Worm (Caenorhabditis elegans) whole organism, L3 larva: ENCODE measurements around the gene crt-1.
"Not testable (repeated sequence)": the region's sequence is repeated elsewhere in the genome, so short reads cannot be mapped to it uniquely, and the experiment has no call there.

Experiments
- R02D3.7 ChIP-seq: fragments of 150-350 bp; optimal IDR thresholded peaks from 2 replicates; lab custom pipeline; 2014; ENCODE audit warnings: missing biosample characterization, missing genetic modification characterization
- ZK546.5 ChIP-seq: sonication (generic microtip); optimal IDR thresholded peaks from 2 replicates; lab custom pipeline; 2017; ENCODE audit warnings: missing biosample characterization, missing genetic modification characterization
- aly-2 ChIP-seq: fragments of 150-350 bp; optimal IDR thresholded peaks from 2 replicates; lab custom pipeline; 2014; ENCODE audit warnings: missing biosample characterization, missing genetic modification characterization
- ama-1 ChIP-seq: fragments of 150-350 bp; optimal IDR thresholded peaks from 2 replicates; lab custom pipeline; 2018
- ceh-16 ChIP-seq: sonication (generic microtip); optimal IDR thresholded peaks from 2 replicates; lab custom pipeline; 2017; ENCODE audit warnings: missing biosample characterization, missing genetic modification characterization
- ceh-28 ChIP-seq: fragments of 150-350 bp; optimal IDR thresholded peaks from 2 replicates; lab custom pipeline; 2014; ENCODE audit warnings: missing biosample characterization, missing genetic modification reagents, missing genetic modification characterization
- ceh-9 ChIP-seq: sonication (generic microtip); optimal IDR thresholded peaks from 2 replicates; lab custom pipeline; 2018; ENCODE audit warnings: missing biosample characterization, missing genetic modification characterization
- egl-5 ChIP-seq: fragments of 150-350 bp; optimal IDR thresholded peaks from 2 replicates; lab custom pipeline; 2017; ENCODE audit warnings: missing biosample characterization, missing genetic modification reagents, missing genetic modification characterization, inconsistent platforms
- elt-1 ChIP-seq: fragments of 150-350 bp; optimal IDR thresholded peaks from 2 replicates; lab custom pipeline; 2014; ENCODE audit warnings: missing biosample characterization, missing genetic modification characterization
- elt-2 ChIP-seq: sonication (generic microtip); optimal IDR thresholded peaks from 2 replicates; lab custom pipeline; 2016; ENCODE audit warnings: missing genetic modification reagents, mild to moderate bottlenecking, missing genetic modification characterization, missing compliant biosample characterization
- elt-3 ChIP-seq, 3 experiments: fragments of 150-350 bp in 1 of 3; sonication (generic microtip) in 2 of 3; optimal IDR thresholded peaks; 2 replicates in 2 of 3; 4 replicates in 1 of 3; lab custom pipeline; 2014 to 2017; ENCODE audit warnings: missing biosample characterization in 3 of 3, missing genetic modification characterization in 3 of 3
- fkh-10 ChIP-seq: sonication (generic microtip); optimal IDR thresholded peaks from 2 replicates; lab custom pipeline; 2017; ENCODE audit warnings: missing biosample characterization, missing genetic modification reagents, missing genetic modification characterization
- fkh-2 ChIP-seq: fragments of 150-350 bp; optimal IDR thresholded peaks from 2 replicates; lab custom pipeline; 2014; ENCODE audit warnings: missing biosample characterization, missing genetic modification reagents, missing genetic modification characterization
- fos-1 ChIP-seq: fragments of 150-350 bp; optimal IDR thresholded peaks from 2 replicates; lab custom pipeline; 2014; ENCODE audit warnings: missing biosample characterization, missing genetic modification characterization
- hmg-11 ChIP-seq: sonication (generic microtip); optimal IDR thresholded peaks from 2 replicates; lab custom pipeline; 2016; ENCODE audit warnings: missing genetic modification characterization, missing compliant biosample characterization
- jun-1 ChIP-seq: fragments of 150-350 bp; optimal IDR thresholded peaks from 2 replicates; lab custom pipeline; 2014; ENCODE audit warnings: missing biosample characterization, missing genetic modification reagents, missing genetic modification characterization
- lin-39 ChIP-seq: fragments of 150-350 bp; optimal IDR thresholded peaks from 2 replicates; lab custom pipeline; 2018; ENCODE audit warnings: missing biosample characterization, missing genetic modification reagents, missing genetic modification characterization
- lsy-12 ChIP-seq: sonication (generic microtip); optimal IDR thresholded peaks from 2 replicates; lab custom pipeline; 2016; ENCODE audit warnings: mild to moderate bottlenecking, missing genetic modification characterization, missing compliant biosample characterization
- mml-1 ChIP-seq: fragments of 150-350 bp; sonication (generic microtip); optimal IDR thresholded peaks from 3 replicates; lab custom pipeline; 2014; ENCODE audit warnings: missing biosample characterization, missing genetic modification characterization
- nfya-1 ChIP-seq: sonication (generic microtip); optimal IDR thresholded peaks from 2 replicates; lab custom pipeline; 2017; ENCODE audit warnings: missing genetic modification characterization, mild to moderate bottlenecking, missing compliant biosample characterization, antibody characterized with exemption, moderate library complexity; ENCODE audit not compliant: insufficient read depth
- nhr-23 ChIP-seq: fragments of 150-350 bp; optimal IDR thresholded peaks from 2 replicates; lab custom pipeline; 2014; ENCODE audit warnings: missing biosample characterization, missing genetic modification reagents, missing genetic modification characterization
- nhr-237 ChIP-seq: fragments of 150-350 bp; optimal IDR thresholded peaks from 2 replicates; lab custom pipeline; 2014; ENCODE audit warnings: missing biosample characterization, missing genetic modification characterization
- nhr-25 ChIP-seq: sonication (generic microtip); optimal IDR thresholded peaks from 2 replicates; lab custom pipeline; 2017; ENCODE audit warnings: missing biosample characterization, missing genetic modification characterization
- nhr-28 ChIP-seq: fragments of 150-350 bp; optimal IDR thresholded peaks from 2 replicates; lab custom pipeline; 2014; ENCODE audit warnings: missing biosample characterization, missing genetic modification characterization
- nhr-76 ChIP-seq: fragments of 150-350 bp; sonication (generic microtip); optimal IDR thresholded peaks from 5 replicates; lab custom pipeline; 2014; ENCODE audit warnings: missing biosample characterization, missing genetic modification characterization
- nhr-77 ChIP-seq: fragments of 150-350 bp; optimal IDR thresholded peaks from 2 replicates; lab custom pipeline; 2014; ENCODE audit warnings: missing biosample characterization, missing genetic modification characterization
- pha-4 ChIP-seq: fragments of 150-350 bp; optimal IDR thresholded peaks from 2 replicates; lab custom pipeline; 2014; ENCODE audit warnings: missing biosample characterization, missing genetic modification reagents, missing genetic modification characterization
- pqm-1 ChIP-seq: fragments of 150-350 bp; optimal IDR thresholded peaks from 2 replicates; lab custom pipeline; 2017; ENCODE audit warnings: missing biosample characterization, missing genetic modification characterization, inconsistent platforms
- sea-2 ChIP-seq: fragments of 150-350 bp; sonication (generic microtip); optimal IDR thresholded peaks from 4 replicates; lab custom pipeline; 2014; ENCODE audit warnings: missing biosample characterization, missing genetic modification reagents, missing genetic modification characterization
- unc-39 ChIP-seq: sonication (generic microtip); optimal IDR thresholded peaks from 4 replicates; lab custom pipeline; 2017; ENCODE audit warnings: missing biosample characterization, missing genetic modification characterization
- zag-1 ChIP-seq: fragments of 150-350 bp; optimal IDR thresholded peaks from 2 replicates; lab custom pipeline; 2014; ENCODE audit warnings: missing biosample characterization, missing genetic modification characterization
- ztf-11 ChIP-seq: fragments of 150-350 bp; optimal IDR thresholded peaks from 2 replicates; lab custom pipeline; 2014; ENCODE audit warnings: missing biosample characterization, missing genetic modification characterization
- ztf-4 ChIP-seq: fragments of 150-350 bp; optimal IDR thresholded peaks from 2 replicates; lab custom pipeline; 2014; ENCODE audit warnings: missing biosample characterization, missing genetic modification characterization

crt-1 gene

ce11 chrV:6096559-6097155 is 3.7 kb downstream of the crt-1 start, which contains the start of gene smut-1:
smut-1 (plus strand) TSS chrV:6097105.
- no peak for TF ChIP-seq elt-1 (tag; lab: Kevin White, UChicago)
- TF ChIP-seq ama-1 = no peak
- TF ChIP-seq zag-1 (tag; lab: Kevin White, UChicago) = no peak

- TF ChIP-seq pha-4 (tag; lab: Kevin White, UChicago) (peak; percentile 46), hmg-11 (tag; lab: Kevin White, UChicago) (peak; percentile 58), elt-3 (tag; optimal IDR thresholded peaks at IDR 0.05; lab: Kevin White, UChicago) (no peak), lsy-12 (tag; lab: Kevin White, UChicago) (no peak), elt-1 (tag; lab: Kevin White, UChicago) (no peak), elt-2 (tag; lab: Kevin White, UChicago) (peak; percentile 8), nhr-23 (tag; lab: Kevin White, UChicago) (peak; percentile 3), fkh-10 (no peak), nfya-1 (tag; lab: Kevin White, UChicago) (peak; percentile 31), sea-2 (GFP tag; lab: Kevin White, UChicago) (no peak)
Observed at ce11 chrV:6095829-6096228, 4.5 kb downstream of the crt-1 start, which contains the start of gene Y38A10A.7. Y38A10A.7 (plus strand) TSS chrV:6096197.

ce11 chrV:6069968-6070367 is 30.4 kb downstream of the crt-1 start, which contains the start of gene fbxa-214:
fbxa-214 (minus strand) TSS chrV:6070068.
- TF ChIP-seq fkh-2, ztf-4, jun-1 (tag; lab: Kevin White, UChicago): not testable (repeated sequence)

ce11 chrV:6067112-6067511 is 33.2 kb downstream of the crt-1 start, which contains the start of gene srh-10:
srh-10 (minus strand) TSS chrV:6067140.
- TF ChIP-seq ztf-11 (tag; lab: Kevin White, UChicago) = no peak
- no peak for TF ChIP-seq ceh-28 (tag; lab: Kevin White, UChicago)
- TF ChIP-seq elt-3 (tag; optimal IDR thresholded peaks at IDR 0.05; lab: Kevin White, UChicago) = no peak
- TF ChIP-seq fos-1 (tag; lab: Kevin White, UChicago) = no peak
- TF ChIP-seq aly-2 = no peak
- TF ChIP-seq nhr-77 = no peak
- no peak for TF ChIP-seq unc-39
- no peak for TF ChIP-seq ZK546.5 (tag; lab: Kevin White, UChicago)
- TF ChIP-seq sea-2 (GFP tag; lab: Kevin White, UChicago) = no peak
- TF ChIP-seq ceh-16 (tag; lab: Kevin White, UChicago) = no peak
- TF ChIP-seq pqm-1 (tag; lab: Kevin White, UChicago) = no peak
- TF ChIP-seq elt-2 (tag; lab: Kevin White, UChicago) = no peak

- TF ChIP-seq ceh-16 (tag; lab: Kevin White, UChicago) = no peak
- TF ChIP-seq lsy-12 (tag; lab: Kevin White, UChicago) = no peak
- no peak for TF ChIP-seq unc-39
- TF ChIP-seq ztf-11 (tag; lab: Kevin White, UChicago) = no peak
- no peak for TF ChIP-seq pha-4 (tag; lab: Kevin White, UChicago)
- no peak for TF ChIP-seq ZK546.5 (tag; lab: Kevin White, UChicago)
- TF ChIP-seq nhr-25 = no peak
- TF ChIP-seq fkh-10 = no peak
- TF ChIP-seq nhr-76 = no peak
- no peak for TF ChIP-seq elt-3 (tag; optimal IDR thresholded peaks at IDR 0.05; lab: Kevin White, UChicago)
- TF ChIP-seq fos-1 (tag; lab: Kevin White, UChicago) = no peak
- no peak for TF ChIP-seq elt-1 (tag; lab: Kevin White, UChicago)
Observed at ce11 chrV:6063330-6063729, 37.0 kb downstream of the crt-1 start, which contains the start of gene Y38A10A.2. Y38A10A.2 (minus strand) TSS chrV:6063430.

ce11 chrV:6055289-6055688 is 45.1 kb downstream of the crt-1 start, which contains the start of gene srd-20:
srd-20 (plus strand) TSS chrV:6055589.
- TF ChIP-seq hmg-11 (tag; lab: Kevin White, UChicago) (no peak), mml-1 (tag; lab: Kevin White, UChicago) (no peak), ztf-11 (tag; lab: Kevin White, UChicago) (no peak), lsy-12 (tag; lab: Kevin White, UChicago) (no peak), nhr-237 (tag; lab: Kevin White, UChicago) (no peak), nhr-77 (no peak), ceh-9 (tag; lab: Kevin White, UChicago) (no peak), egl-5 (tag; lab: Kevin White, UChicago) (no peak), ceh-28 (tag; lab: Kevin White, UChicago) (no peak), lin-39 (tag; lab: Kevin White, UChicago) (no peak), nhr-28 (tag; lab: Kevin White, UChicago) (no peak), nhr-76 (no peak), R02D3.7 (tag; lab: Kevin White, UChicago) (no peak), pqm-1 (tag; lab: Kevin White, UChicago) (no peak)
